Worm (Caenorhabditis elegans): Measurements from ENCODE around the gene C40H1.8.

ce11 chrIII:9270183-9270582 is 44.3 kb upstream of the C40H1.8 start:
- TF ChIP-seq jun-1 (tag; optimal IDR thresholded peaks at IDR 0.05) (no peak), unc-62 (GFP tag; optimal IDR thresholded peaks at IDR 0.05) (no peak), unc-39 (tag; optimal IDR thresholded peaks at IDR 0.05) (no peak)
